Fruit fly (Drosophila melanogaster) whole organism, wandering third instar larva: ENCODE measurements around the gene mRpS10.

Experiments
- CG32264 ChIP-seq: fragments of 200-800 bp; sonication (Bioruptor generic); optimal IDR thresholded peaks from 2 replicates; lab custom pipeline; 2016; ENCODE audit warnings: missing biosample characterization, missing genetic modification characterization
- CG9705 ChIP-seq: fragments of 200-800 bp; sonication (Bioruptor generic); optimal IDR thresholded peaks from 2 replicates; lab custom pipeline; 2018; ENCODE audit warnings: missing biosample characterization, mild to moderate bottlenecking, missing genetic modification characterization
- Dfd ChIP-seq: fragments of >200 bp; optimal IDR thresholded peaks from 2 replicates; lab custom pipeline; 2017; ENCODE audit warnings: missing biosample characterization, missing genetic modification characterization
- Dif ChIP-seq: fragments of 200-275, 200-300 bp; sonication (Bioruptor generic); optimal IDR thresholded peaks from 2 replicates; lab custom pipeline; 2018; ENCODE audit warnings: missing biosample characterization, missing genetic modification characterization; ENCODE audit not compliant: partially characterized antibody
- GATAd ChIP-seq: sonication (Bioruptor generic); optimal IDR thresholded peaks from 2 replicates; lab custom pipeline; 2016; ENCODE audit warnings: missing biosample characterization, missing genetic modification characterization
- HLH106 ChIP-seq: fragments of 200-800 bp; optimal IDR thresholded peaks from 3 replicates; lab custom pipeline; 2019; ENCODE audit warnings: missing biosample characterization, mild to moderate bottlenecking, missing genetic modification characterization, moderate library complexity
- Hnf4 ChIP-seq: fragments of 200-800 bp; sonication (Bioruptor generic); optimal IDR thresholded peaks from 2 replicates; lab custom pipeline; 2016; ENCODE audit warnings: missing biosample characterization, mild to moderate bottlenecking, missing genetic modification characterization
- Hr78 ChIP-seq: fragments of >200 bp; optimal IDR thresholded peaks from 2 replicates; lab custom pipeline; 2017; ENCODE audit warnings: missing biosample characterization, missing genetic modification characterization
- Hr83 ChIP-seq: fragments of 200-300 bp; sonication (Bioruptor generic); optimal IDR thresholded peaks from 2 replicates; lab custom pipeline; 2016; ENCODE audit warnings: missing biosample characterization, mild to moderate bottlenecking, missing genetic modification characterization, moderate library complexity; ENCODE audit not compliant: poor library complexity, severe bottlenecking
- Mio ChIP-seq: sonication (Bioruptor generic); optimal IDR thresholded peaks from 2 replicates; lab custom pipeline; 2016; ENCODE audit warnings: missing biosample characterization, missing genetic modification characterization
- Myc ChIP-seq: fragments of >200 bp; optimal IDR thresholded peaks from 2 replicates; lab custom pipeline; 2017
- N ChIP-seq: fragments of >200 bp; optimal IDR thresholded peaks from 2 replicates; lab custom pipeline; 2018; ENCODE audit warnings: missing biosample characterization, missing external identifiers, missing genetic modification characterization
- OdsH ChIP-seq: fragments of 200-800 bp; sonication (Bioruptor generic); optimal IDR thresholded peaks from 2 replicates; lab custom pipeline; 2016; ENCODE audit warnings: missing biosample characterization, mild to moderate bottlenecking, missing genetic modification characterization
- Rel ChIP-seq, 2 experiments: fragments of 200-800 bp; sonication (Bioruptor generic) in 1 of 2; optimal IDR thresholded peaks; 2 replicates in 1 of 2; 3 replicates in 1 of 2; lab custom pipeline; 2016 to 2019; ENCODE audit warnings: mild to moderate bottlenecking in 2 of 2, missing biosample characterization in 2 of 2, missing genetic modification characterization in 2 of 2, moderate library complexity in 1 of 2
- Sp1 ChIP-seq: fragments of 200-800 bp; sonication (Bioruptor generic); optimal IDR thresholded peaks from 3 replicates; lab custom pipeline; 2019; ENCODE audit warnings: missing biosample characterization, mild to moderate bottlenecking, missing genetic modification characterization, moderate library complexity
- Vsx2 ChIP-seq: fragments of 200-300, 225-300 bp; sonication (Bioruptor generic); optimal IDR thresholded peaks from 2 replicates; lab custom pipeline; 2018; ENCODE audit warnings: missing biosample characterization, missing genetic modification characterization; ENCODE audit not compliant: partially characterized antibody
- br ChIP-seq: fragments of 200-800 bp; sonication (Bioruptor generic); optimal IDR thresholded peaks from 2 replicates; lab custom pipeline; 2016; ENCODE audit warnings: missing biosample characterization, missing genetic modification characterization
- brk ChIP-seq: fragments of 200-800 bp; sonication (Bioruptor generic); optimal IDR thresholded peaks from 2 replicates; lab custom pipeline; 2016; ENCODE audit warnings: missing biosample characterization, mild to moderate bottlenecking, missing genetic modification characterization
- dl ChIP-seq, 2 experiments: fragments of 175-275, 200-275 bp in 1 of 2; fragments of 200-275 bp in 1 of 2; sonication (Bioruptor generic); optimal IDR thresholded peaks; lab custom pipeline; 2018; ENCODE audit warnings: mild to moderate bottlenecking in 2 of 2, missing biosample characterization in 2 of 2, missing genetic modification characterization in 2 of 2, moderate library complexity in 2 of 2; ENCODE audit not compliant: partially characterized antibody in 2 of 2, insufficient read depth in 1 of 2
- dmrt93B ChIP-seq: fragments of 200-800 bp; sonication (Bioruptor generic); optimal IDR thresholded peaks from 2 replicates; lab custom pipeline; 2018; ENCODE audit warnings: missing biosample characterization, mild to moderate bottlenecking, missing genetic modification characterization
- dsf ChIP-seq: sonication (Bioruptor generic); optimal IDR thresholded peaks from 2 replicates; lab custom pipeline; 2016; ENCODE audit warnings: missing biosample characterization, missing genetic modification characterization, borderline replicate concordance
- ey ChIP-seq: fragments of 200-800 bp; sonication (Bioruptor generic); optimal IDR thresholded peaks from 2 replicates; lab custom pipeline; 2016; ENCODE audit warnings: missing biosample characterization, missing genetic modification characterization
- foxo ChIP-seq, 2 experiments: fragments of 200-800 bp; sonication (Bioruptor generic); optimal IDR thresholded peaks; 2 replicates in 1 of 2; 3 replicates in 1 of 2; lab custom pipeline; 2016 to 2017; ENCODE audit warnings: missing biosample characterization in 2 of 2, missing genetic modification characterization in 2 of 2
- fru ChIP-seq: fragments of 200-800 bp; sonication (Bioruptor generic); optimal IDR thresholded peaks from 3 replicates; lab custom pipeline; 2016; ENCODE audit warnings: missing biosample characterization, mild to moderate bottlenecking, missing genetic modification characterization
- h ChIP-seq: fragments of 200-800 bp; sonication (Bioruptor generic); optimal IDR thresholded peaks from 3 replicates; lab custom pipeline; 2016; ENCODE audit warnings: missing biosample characterization, mild to moderate bottlenecking, missing genetic modification characterization
- jim ChIP-seq: fragments of 175-275, 200-325 bp; sonication (Bioruptor generic); optimal IDR thresholded peaks from 2 replicates; lab custom pipeline; 2016; ENCODE audit warnings: missing biosample characterization, mild to moderate bottlenecking, missing genetic modification characterization
- lola ChIP-seq: fragments of >200 bp; optimal IDR thresholded peaks from 2 replicates; lab custom pipeline; 2017; ENCODE audit warnings: missing biosample characterization, missing genetic modification characterization
- pan ChIP-seq: fragments of >200 bp; optimal IDR thresholded peaks from 2 replicates; lab custom pipeline; 2017
- psq ChIP-seq: fragments of 200-800 bp; sonication (Bioruptor generic); optimal IDR thresholded peaks from 3 replicates; lab custom pipeline; 2017; ENCODE audit warnings: missing biosample characterization, mild to moderate bottlenecking, missing genetic modification characterization, moderate library complexity
- sage ChIP-seq: fragments of 200-800 bp; sonication (Bioruptor generic); optimal IDR thresholded peaks from 2 replicates; lab custom pipeline; 2016; ENCODE audit warnings: missing biosample characterization, mild to moderate bottlenecking, missing genetic modification characterization
- sv ChIP-seq: fragments of 200-800 bp; sonication (Bioruptor generic); optimal IDR thresholded peaks from 3 replicates; lab custom pipeline; 2016; ENCODE audit warnings: missing biosample characterization, missing genetic modification characterization
- woc ChIP-seq: sonication (Bioruptor generic); optimal IDR thresholded peaks from 2 replicates; lab custom pipeline; 2016; ENCODE audit warnings: missing biosample characterization, mild to moderate bottlenecking, missing genetic modification characterization

mRpS10 gene

dm6 chr3R:15262710-15263672 lies 33.5 kb downstream of the mRpS10 start, which contains the start of the genes eIF2gamma and Set:
eIF2gamma (minus strand) TSS chr3R:15263458.
Set (plus strand) TSS chr3R:15263552.
- TF ChIP-seq woc, result no peak
- peak; percentile 21 for TF ChIP-seq OdsH
- peak; percentile 92 for TF ChIP-seq Hr83
- TF ChIP-seq HLH106 (tag; lab: Kevin White, UChicago), result peak; percentile 33
- peak; percentile 14 for TF ChIP-seq psq (GFP tag; lab: Kevin White, UChicago)
- TF ChIP-seq jim, result peak; percentile 25
- TF ChIP-seq Myc (lab: Kevin White, UChicago), result peak; percentile 10
- TF ChIP-seq ey (GFP tag; lab: Kevin White, UChicago), result peak; percentile 42
- no peak for TF ChIP-seq Rel (GFP tag; optimal IDR thresholded peaks at IDR 0.05; lab: Kevin White, UChicago)
- TF ChIP-seq Rel (tag; optimal IDR thresholded peaks at IDR 0.05; lab: Kevin White, UChicago), result peak; percentile 54
- TF ChIP-seq CG9705 (GFP tag; lab: Kevin White, UChicago), result peak; percentile 3
- TF ChIP-seq brk (GFP tag; lab: Kevin White, UChicago), result no peak
- TF ChIP-seq lola (GFP tag; lab: Kevin White, UChicago), result no peak

- TF ChIP-seq Mio (GFP tag; lab: Kevin White, UChicago) (no peak), OdsH (no peak), h (no peak)
Measured at dm6 chr3R:15263946-15264345, 34.5 kb downstream of the mRpS10 start.

- TF ChIP-seq Sp1 (GFP tag; lab: Kevin White, UChicago), result peak; percentile 28
- no peak for TF ChIP-seq Rel (GFP tag; optimal IDR thresholded peaks at IDR 0.05; lab: Kevin White, UChicago)
- TF ChIP-seq Rel (tag; optimal IDR thresholded peaks at IDR 0.05; lab: Kevin White, UChicago), result peak; percentile 43
- TF ChIP-seq Mio (GFP tag; lab: Kevin White, UChicago), result no peak
- peak; percentile 73 for TF ChIP-seq Myc (lab: Kevin White, UChicago)
- no peak for TF ChIP-seq lola (GFP tag; lab: Kevin White, UChicago)
- peak; percentile 27 for TF ChIP-seq HLH106 (tag; lab: Kevin White, UChicago)
- no peak for TF ChIP-seq sv (GFP tag; lab: Kevin White, UChicago)
- TF ChIP-seq Hr83, result no peak
Measured at dm6 chr3R:15265406-15266040, 36.1 kb downstream of the mRpS10 start, which contains the start of gene ATPsynO. ATPsynO (plus strand) TSS chr3R:15265591.

- peak; percentile 22 for TF ChIP-seq Hr83
- TF ChIP-seq dsf, result no peak
Measured at dm6 chr3R:15268426-15268825, 39.0 kb downstream of the mRpS10 start, which contains the start of the genes CG14864 and Zip88E. CG14864 (minus strand) TSS chr3R:15268538. Zip88E (plus strand) TSS chr3R:15268662.

- TF ChIP-seq dmrt93B (no peak), fru (GFP tag; lab: Kevin White, UChicago) (no peak), GATAd (GFP tag; lab: Kevin White, UChicago) (no peak), sage (GFP tag; lab: Kevin White, UChicago) (no peak), jim (no peak), lola (GFP tag; lab: Kevin White, UChicago) (no peak), Hr78 (no peak), Mio (GFP tag; lab: Kevin White, UChicago) (no peak), Dfd (GFP tag; lab: Kevin White, UChicago) (no peak)
Measured at dm6 chr3R:15268856-15269255, 39.4 kb downstream of the mRpS10 start.

- TF ChIP-seq br (GFP tag; lab: Kevin White, UChicago) (peak; percentile 94), Hnf4 (no peak), CG32264 (GFP tag; lab: Kevin White, UChicago) (peak; percentile 85), Myc (lab: Kevin White, UChicago) (peak; percentile 34), Hr83 (peak; percentile 69), Dif (no peak), lola (GFP tag; lab: Kevin White, UChicago) (no peak), foxo (GFP tag; optimal IDR thresholded peaks at IDR 0.05; lab: Kevin White, UChicago) (peak; percentile 64 to 98), pan (lab: Kevin White, UChicago) (no peak), Rel (GFP tag; optimal IDR thresholded peaks at IDR 0.05; lab: Kevin White, UChicago) (peak; percentile 78), Rel (tag; optimal IDR thresholded peaks at IDR 0.05; lab: Kevin White, UChicago) (peak; percentile 92), brk (GFP tag; lab: Kevin White, UChicago) (no peak), HLH106 (tag; lab: Kevin White, UChicago) (peak; percentile 99), OdsH (peak; percentile 96), N (no peak), ey (GFP tag; lab: Kevin White, UChicago) (peak; percentile 95), h (peak; percentile 97), GATAd (GFP tag; lab: Kevin White, UChicago) (no peak), sv (GFP tag; lab: Kevin White, UChicago) (peak; percentile 92), Sp1 (GFP tag; lab: Kevin White, UChicago) (peak; percentile 99), woc (peak; percentile 97), Dfd (GFP tag; lab: Kevin White, UChicago) (no peak), Vsx2 (GFP tag; lab: Kevin White, UChicago) (no peak), dl (GFP tag; optimal IDR thresholded peaks at IDR 0.05; lab: Kevin White, UChicago; ENCODE audit: insufficient read depth in 1 of 2, partially characterized antibody in 2 of 2) (no peak), dsf (peak; percentile 90)
Measured at dm6 chr3R:15275158-15275623, 45.7 kb downstream of the mRpS10 start, which contains the start of the genes Cp190 and CG4338. Cp190 (minus strand) TSS chr3R:15275241. CG4338 (plus strand) TSS chr3R:15275522.
